Worm (Caenorhabditis elegans) whole organism, dauer: ENCODE measurements around the gene str-217.
"Not testable (repeated sequence)": the region's sequence is repeated elsewhere in the genome, so short reads cannot be mapped to it uniquely, and the experiment has no call there.

Experiments
- unc-62 ChIP-seq: sonication (generic microtip); optimal IDR thresholded peaks from 2 replicates; lab custom pipeline; 2017; ENCODE audit warnings: missing biosample characterization, missing genetic modification reagents, missing genetic modification characterization

The str-217 gene

ce11 chrV:16950036-16950435 lies 50.1 kb downstream of the str-217 start:
- no peak for TF ChIP-seq unc-62 (GFP tag; lab: Kevin White, UChicago)

- not testable (repeated sequence) for TF ChIP-seq unc-62 (GFP tag; lab: Kevin White, UChicago)
Measured at ce11 chrV:16949609-16950008, 50.5 kb downstream of the str-217 start, which contains the start of gene fbxa-111. Gene fbxa-111, minus strand, starts transcription at chrV:16949709.
